Worm (Caenorhabditis elegans) whole organism, early embryonic: ENCODE measurements around the gene best-12.
A peak's percentile ranks its signal among the peaks of the same experiment; 100 is the strongest.

Experiments
- B0310.2 ChIP-seq: sonication (generic microtip); optimal IDR thresholded peaks from 2 replicates; lab custom pipeline; 2016; ENCODE audit warnings: mild to moderate bottlenecking, missing genetic modification characterization, missing compliant biosample characterization
- F13C5.2 ChIP-seq: sonication (generic microtip); optimal IDR thresholded peaks from 2 replicates; lab custom pipeline; 2017; ENCODE audit warnings: mild to moderate bottlenecking, missing genetic modification characterization, inconsistent platforms, missing compliant biosample characterization
- aly-1 ChIP-seq: sonication (generic microtip); optimal IDR thresholded peaks from 2 replicates; lab custom pipeline; 2016; ENCODE audit warnings: missing genetic modification characterization, missing compliant biosample characterization
- ama-1 ChIP-seq: fragments of 150-350 bp; optimal IDR thresholded peaks from 2 replicates; lab custom pipeline; 2014
- ceh-13 ChIP-seq: fragments of 200-800 bp; sonication (Bioruptor generic); optimal IDR thresholded peaks from 2 replicates; lab custom pipeline; 2018; ENCODE audit warnings: mild to moderate bottlenecking, missing genetic modification characterization, missing compliant biosample characterization
- ceh-36 ChIP-seq: sonication (generic microtip); optimal IDR thresholded peaks from 2 replicates; lab custom pipeline; 2016; ENCODE audit warnings: missing genetic modification characterization, inconsistent platforms, missing compliant biosample characterization
- ets-7 ChIP-seq: sonication (generic microtip); optimal IDR thresholded peaks from 2 replicates; lab custom pipeline; 2016; ENCODE audit warnings: missing genotype, missing genetic modification characterization, missing compliant biosample characterization
- flt-1 ChIP-seq: fragments of 200-800 bp; sonication (Bioruptor generic); IDR thresholded peaks from 2 replicates; pipeline ENCODE4 v1.3.6; 2022; ENCODE audit warnings: missing genetic modification characterization, missing compliant biosample characterization
- hmbx-1 ChIP-seq: sonication (generic microtip); optimal IDR thresholded peaks from 2 replicates; lab custom pipeline; 2016; ENCODE audit warnings: mild to moderate bottlenecking, missing genetic modification characterization, missing compliant biosample characterization
- hmg-4 ChIP-seq: fragments of 200-800 bp; sonication (Bioruptor generic); optimal IDR thresholded peaks from 2 replicates; lab custom pipeline; 2018; ENCODE audit warnings: mild to moderate bottlenecking, missing genetic modification characterization, missing compliant biosample characterization
- hnd-1 ChIP-seq: sonication (generic microtip); optimal IDR thresholded peaks from 2 replicates; lab custom pipeline; 2016; ENCODE audit warnings: missing genetic modification characterization, missing compliant biosample characterization
- pes-1 ChIP-seq: fragments of 200-800 bp; sonication (Bioruptor generic); IDR thresholded peaks from 2 replicates; pipeline ENCODE4 v1.3.6; 2022; ENCODE audit warnings: missing genetic modification reagents, missing genetic modification characterization, missing compliant biosample characterization
- scrt-1 ChIP-seq: fragments of 200-800 bp; sonication (Bioruptor generic); IDR thresholded peaks from 2 replicates; pipeline ENCODE4 v1.3.6; 2022; ENCODE audit warnings: missing genetic modification characterization, missing compliant biosample characterization
- sea-1 ChIP-seq: fragments of 200-800 bp; sonication (Bioruptor generic); conservative IDR thresholded peaks from 2 replicates; pipeline ENCODE4 v1.3.6; 2022; ENCODE audit warnings: missing genetic modification characterization, missing compliant biosample characterization
- tbx-11 ChIP-seq: fragments of 200-800 bp; sonication (Bioruptor generic); IDR thresholded peaks from 2 replicates; pipeline ENCODE4 v1.3.6; 2022; ENCODE audit warnings: missing genetic modification characterization, missing compliant biosample characterization
- tbx-37 ChIP-seq: fragments of 200-800 bp; sonication (Bioruptor generic); conservative IDR thresholded peaks from 2 replicates; pipeline ENCODE4 v1.3.6; 2022; ENCODE audit warnings: missing genetic modification reagents, missing genetic modification characterization, missing compliant biosample characterization
- tra-4 ChIP-seq: sonication (generic microtip); optimal IDR thresholded peaks from 2 replicates; lab custom pipeline; 2017; ENCODE audit warnings: missing genetic modification characterization, missing compliant biosample characterization

The best-12 gene

DNA sequence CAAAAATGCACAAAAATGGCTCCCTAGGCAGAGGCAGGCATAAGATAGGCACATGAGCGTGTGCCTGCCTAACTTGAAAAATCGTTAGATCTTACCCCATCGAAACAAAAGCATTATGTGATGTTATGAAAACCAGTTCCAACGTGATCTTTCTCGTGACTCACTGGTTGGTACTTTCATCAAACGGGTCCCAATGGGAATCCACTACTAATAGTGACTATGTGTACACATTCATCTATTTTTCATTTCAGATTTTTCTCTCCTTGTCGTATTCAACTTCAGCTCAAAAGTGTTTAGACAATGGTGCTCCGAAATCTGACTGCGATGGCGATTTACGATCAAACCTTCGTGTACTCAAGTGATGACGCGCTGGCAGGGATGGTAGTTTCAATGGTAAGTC is 31.6 kb upstream of the best-12 start, which contains the start of gene srx-43:
Gene srx-43 (plus strand): TSS at position 301 of the 400 bp plus-strand sequence.
- TF ChIP-seq ceh-13 (no peak), ets-7 (tag; lab: Kevin White, UChicago) (no peak), tra-4 (no peak), hmbx-1 (no peak), hmg-4 (GFP tag; lab: Kevin White, UChicago) (no peak), pes-1 (GFP tag; lab: Robert Waterston, UW) (no peak), hnd-1 (no peak), F13C5.2 (tag; lab: Kevin White, UChicago) (no peak), aly-1 (tag; lab: Kevin White, UChicago) (no peak), sea-1 (GFP tag; lab: Robert Waterston, UW) (no peak), scrt-1 (GFP tag; lab: Robert Waterston, UW) (no peak), flt-1 (GFP tag; lab: Robert Waterston, UW) (no peak), tbx-37 (no peak), B0310.2 (tag; lab: Kevin White, UChicago) (no peak), ama-1 (no peak), ceh-36 (tag; lab: Kevin White, UChicago) (no peak), tbx-11 (GFP tag; lab: Robert Waterston, UW) (no peak)

- no peak for TF ChIP-seq ceh-36 (tag; lab: Kevin White, UChicago)
- TF ChIP-seq hnd-1 = no peak
- no peak for TF ChIP-seq ama-1
- no peak for TF ChIP-seq tbx-37
- no peak for TF ChIP-seq tra-4
- no peak for TF ChIP-seq flt-1 (GFP tag; lab: Robert Waterston, UW)
- TF ChIP-seq ceh-13 = no peak
- no peak for TF ChIP-seq F13C5.2 (tag; lab: Kevin White, UChicago)
- TF ChIP-seq sea-1 (GFP tag; lab: Robert Waterston, UW) = no peak
Measured at ce11 chrV:16020042-16020441, 29.2 kb upstream of the best-12 start, which contains the start of gene srx-44. srx-44 (plus strand) TSS chrV:16020342.

DNA sequence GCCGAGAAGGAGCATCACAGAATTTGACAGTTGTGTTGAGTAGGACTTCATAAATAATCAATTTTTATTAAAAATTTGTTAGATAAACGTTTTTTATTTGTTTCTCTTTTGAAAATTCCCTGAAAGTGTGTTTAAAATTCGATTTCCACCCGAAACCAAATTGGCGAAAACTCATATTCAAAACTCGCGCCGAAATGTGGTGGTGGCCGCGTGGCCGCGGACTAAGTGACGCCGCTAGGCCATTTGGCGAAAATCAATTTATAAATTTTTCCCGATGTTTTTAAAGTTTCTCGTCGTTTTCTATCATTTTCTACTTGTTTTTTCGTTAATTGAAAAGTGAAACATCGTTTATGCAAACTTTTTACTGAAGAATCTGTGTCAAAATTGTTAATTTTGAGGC is 26.7 kb upstream of the best-12 start:
- peak; percentile 83 for TF ChIP-seq tbx-37
- TF ChIP-seq F13C5.2 (tag; lab: Kevin White, UChicago) = no peak

DNA sequence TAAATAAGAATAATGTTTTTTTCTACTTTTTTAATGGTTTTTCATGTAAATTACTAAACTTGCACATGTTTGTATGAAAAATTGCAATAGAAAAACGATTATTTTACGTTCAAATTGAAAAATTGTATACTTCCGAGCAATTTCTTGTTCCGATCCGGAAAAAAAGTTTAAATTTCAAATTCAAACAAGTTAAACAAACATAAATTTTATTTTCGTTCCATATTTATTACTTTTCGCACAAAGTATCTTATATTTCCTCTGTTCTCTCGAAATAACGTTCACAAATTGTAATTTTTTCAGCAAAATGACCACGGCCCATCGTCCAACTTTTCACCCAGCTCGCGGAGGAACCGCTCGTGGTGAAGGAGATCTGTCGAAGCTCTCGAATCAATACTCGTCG is 26.2 kb upstream of the best-12 start, which contains the start of gene cwc-15:
Gene cwc-15 (plus strand): TSS at position 301 of the 400 bp plus-strand sequence.
- TF ChIP-seq hmg-4 (GFP tag; lab: Kevin White, UChicago) = no peak
- TF ChIP-seq ets-7 (tag; lab: Kevin White, UChicago) = no peak
- no peak for TF ChIP-seq pes-1 (GFP tag; lab: Robert Waterston, UW)
- TF ChIP-seq aly-1 (tag; lab: Kevin White, UChicago) = no peak

DNA sequence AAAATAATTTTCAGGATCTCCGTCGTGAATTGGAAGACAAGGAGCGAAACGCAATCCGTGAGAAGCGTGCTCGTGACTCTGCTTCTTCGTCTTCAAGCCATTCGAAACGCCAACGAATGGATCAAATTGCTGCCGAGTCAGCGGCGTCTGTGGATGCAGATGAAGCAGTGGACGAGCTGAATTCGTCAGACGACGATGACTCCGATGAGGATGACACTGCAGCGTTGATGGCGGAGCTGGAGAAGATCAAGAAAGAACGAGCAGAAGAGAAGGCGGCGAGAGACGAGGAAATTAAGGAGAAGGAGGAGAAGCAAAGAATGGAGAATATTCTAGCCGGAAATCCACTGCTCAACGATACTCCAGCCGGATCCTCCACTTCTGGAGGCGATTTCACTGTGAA is 25.7 kb upstream of the best-12 start:
- TF ChIP-seq flt-1 (GFP tag; lab: Robert Waterston, UW) (no peak), tra-4 (no peak), sea-1 (GFP tag; lab: Robert Waterston, UW) (no peak), hmbx-1 (no peak), ets-7 (tag; lab: Kevin White, UChicago) (no peak), pes-1 (GFP tag; lab: Robert Waterston, UW) (no peak), scrt-1 (GFP tag; lab: Robert Waterston, UW) (no peak), F13C5.2 (tag; lab: Kevin White, UChicago) (no peak), hmg-4 (GFP tag; lab: Kevin White, UChicago) (no peak)

DNA sequence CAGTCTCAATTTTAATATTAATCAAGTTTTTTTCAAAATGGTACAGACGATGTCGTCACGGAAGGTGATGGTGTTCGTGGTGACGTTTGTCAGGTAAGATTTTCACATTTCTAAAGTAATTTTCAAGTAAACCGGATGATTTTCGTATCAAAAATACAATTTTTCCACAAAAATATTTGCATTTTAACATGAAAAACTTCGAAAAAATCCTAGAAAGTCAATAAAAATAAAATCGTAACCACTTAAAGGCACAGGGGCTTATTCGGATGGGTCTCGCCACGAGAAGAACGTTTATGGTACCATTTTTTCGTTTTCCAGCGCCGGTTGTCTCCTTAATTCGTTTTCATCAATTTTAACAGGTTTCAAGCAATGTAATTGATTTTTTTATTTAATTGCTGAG is 25.0 kb upstream of the best-12 start, which contains the start of gene T10C6.6:
Gene T10C6.6 (plus strand): TSS at position 27 of the 400 bp plus-strand sequence.
- TF ChIP-seq ceh-13 = no peak
- no peak for TF ChIP-seq sea-1 (GFP tag; lab: Robert Waterston, UW)
- no peak for TF ChIP-seq tbx-37
- TF ChIP-seq tra-4 = no peak
- TF ChIP-seq hmg-4 (GFP tag; lab: Kevin White, UChicago) = no peak
- no peak for TF ChIP-seq ets-7 (tag; lab: Kevin White, UChicago)
- TF ChIP-seq ceh-36 (tag; lab: Kevin White, UChicago) = no peak
- no peak for TF ChIP-seq aly-1 (tag; lab: Kevin White, UChicago)
- no peak for TF ChIP-seq tbx-11 (GFP tag; lab: Robert Waterston, UW)
- no peak for TF ChIP-seq F13C5.2 (tag; lab: Kevin White, UChicago)
- TF ChIP-seq ama-1 = no peak

ce11 chrV:16024917-16025316 is 24.4 kb upstream of the best-12 start:
- TF ChIP-seq aly-1 (tag; lab: Kevin White, UChicago) = no peak

ce11 chrV:16029237-16029636 is 20.0 kb upstream of the best-12 start:
- no peak for TF ChIP-seq tbx-11 (GFP tag; lab: Robert Waterston, UW)
- TF ChIP-seq tbx-37 = no peak
- TF ChIP-seq scrt-1 (GFP tag; lab: Robert Waterston, UW) = no peak
- no peak for TF ChIP-seq hmg-4 (GFP tag; lab: Kevin White, UChicago)
- no peak for TF ChIP-seq sea-1 (GFP tag; lab: Robert Waterston, UW)
- TF ChIP-seq ceh-36 (tag; lab: Kevin White, UChicago) = no peak

DNA sequence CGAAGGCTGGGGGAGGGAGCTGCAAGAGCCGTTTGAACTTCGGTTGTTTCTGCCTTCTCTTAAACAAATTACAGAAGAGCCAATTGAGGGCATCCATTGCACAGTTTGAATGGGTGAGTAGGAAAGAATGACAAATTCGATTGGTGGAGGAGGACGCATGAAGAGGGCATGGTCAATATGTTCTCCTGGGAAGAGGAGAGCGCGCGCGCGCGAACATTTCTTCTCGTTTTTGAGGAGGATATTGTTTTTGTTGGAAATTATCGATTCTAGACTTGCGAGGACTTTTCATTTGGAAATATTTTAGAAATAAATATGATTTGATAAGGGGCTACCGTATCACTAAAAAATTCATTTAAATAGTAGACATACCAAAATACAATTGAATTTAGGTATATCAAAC is 17.7 kb upstream of the best-12 start, which contains the start of gene T10C6.7:
Gene T10C6.7 (minus strand): TSS at position 143 of the 400 bp plus-strand sequence.
- TF ChIP-seq hnd-1 (no peak), tbx-11 (GFP tag; lab: Robert Waterston, UW) (no peak), F13C5.2 (tag; lab: Kevin White, UChicago) (no peak), aly-1 (tag; lab: Kevin White, UChicago) (no peak), flt-1 (GFP tag; lab: Robert Waterston, UW) (no peak), ama-1 (no peak), ceh-13 (no peak), ceh-36 (tag; lab: Kevin White, UChicago) (no peak)
